Worm (Caenorhabditis elegans): ENCODE data around the gene srh-82.
A peak's percentile ranks its signal among the peaks of the same experiment; 100 is the strongest.

DNA sequence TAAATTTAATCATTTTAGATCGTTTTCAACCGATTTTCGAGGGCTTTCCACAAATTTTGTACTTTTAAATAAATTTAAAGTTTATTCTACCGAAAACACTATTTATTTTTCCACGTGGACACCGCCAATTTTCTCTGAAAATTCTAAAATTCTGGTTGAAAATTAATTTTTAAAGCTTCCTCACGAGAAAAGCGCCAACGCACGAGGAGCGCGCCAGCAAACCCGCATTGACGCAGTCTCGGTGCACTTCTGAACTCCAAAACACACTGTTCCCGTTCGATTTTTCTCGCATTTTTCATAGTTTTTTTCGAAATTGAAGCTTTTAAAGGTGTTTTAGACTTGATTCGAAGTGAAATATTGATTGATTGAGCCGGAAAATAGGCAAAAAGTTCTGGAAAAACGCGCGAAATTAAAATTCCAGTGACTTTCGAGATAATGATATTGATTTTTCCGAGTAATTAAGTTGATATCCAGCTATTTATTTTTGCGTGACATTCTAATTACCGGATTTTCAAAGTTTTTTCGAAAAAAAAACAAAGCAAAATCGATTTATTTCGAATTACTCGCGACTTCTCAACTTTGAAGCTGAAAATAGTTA, 32.1 kb downstream of the srh-82 start, which contains the start of gene cul-3:
- TF ChIP-seq egrh-3 (GFP tag; IDR thresholded peaks at IDR 0.05) = no peak
- peak in 1 of 3 experiments; percentile 24 for TF ChIP-seq lin-35 (GFP tag; optimal IDR thresholded peaks at IDR 0.05)
- no peak for TF ChIP-seq Y56A3A.18 (GFP tag; IDR thresholded peaks at IDR 0.05)
- TF ChIP-seq aptf-3 (GFP tag; IDR thresholded peaks at IDR 0.05) = no peak
- no peak for TF ChIP-seq pha-4 (tag; optimal IDR thresholded peaks at IDR 0.05)
- no peak for TF ChIP-seq B0261.1 (tag; optimal IDR thresholded peaks at IDR 0.05)

Measured in whole organism, young adult.